Worm (Caenorhabditis elegans) whole organism, young adult: ENCODE measurements around the gene K09B3.1.

ENCODE experiments used
- F10E7.11 ChIP-seq: sonication (generic microtip); optimal IDR thresholded peaks from 2 replicates; lab custom pipeline; 2017; ENCODE audit warnings: mild to moderate bottlenecking, missing genetic modification characterization, moderate library complexity, missing compliant biosample characterization
- F23B12.7 ChIP-seq: sonication (generic microtip); optimal IDR thresholded peaks from 2 replicates; lab custom pipeline; 2017; ENCODE audit warnings: missing genetic modification characterization, mild to moderate bottlenecking, missing compliant biosample characterization, antibody characterized with exemption, moderate library complexity; ENCODE audit not compliant: insufficient read depth
- aptf-3 ChIP-seq: fragments of 200-800 bp; sonication (Bioruptor generic); IDR thresholded peaks from 2 replicates; pipeline ENCODE4 v1.3.6; 2022; ENCODE audit warnings: missing genetic modification characterization, missing compliant biosample characterization
- attf-5 ChIP-seq: fragments of 200-800 bp; sonication (Bioruptor generic); optimal IDR thresholded peaks from 2 replicates; lab custom pipeline; 2018; ENCODE audit warnings: mild to moderate bottlenecking, missing genetic modification characterization, missing compliant biosample characterization
- ceh-91 ChIP-seq: fragments of 200-800 bp; sonication (Bioruptor generic); IDR thresholded peaks from 2 replicates; pipeline ENCODE4 v1.3.6; 2022; ENCODE audit warnings: missing genetic modification reagents, missing genetic modification characterization, missing compliant biosample characterization
- chd-7 ChIP-seq: sonication (generic microtip); optimal IDR thresholded peaks from 2 replicates; lab custom pipeline; 2016; ENCODE audit warnings: mild to moderate bottlenecking, missing genetic modification characterization, moderate library complexity, missing compliant biosample characterization
- die-1 ChIP-seq: sonication (generic microtip); optimal IDR thresholded peaks from 2 replicates; lab custom pipeline; 2016; ENCODE audit warnings: missing genotype, mild to moderate bottlenecking, missing genetic modification characterization, missing compliant biosample characterization
- ets-4 ChIP-seq: fragments of 200-800 bp; sonication (Bioruptor generic); optimal IDR thresholded peaks from 2 replicates; lab custom pipeline; 2018; ENCODE audit warnings: mild to moderate bottlenecking, missing genetic modification characterization, missing compliant biosample characterization
- hmg-1.2 ChIP-seq: fragments of 200-800 bp; sonication (Bioruptor generic); IDR thresholded peaks from 2 replicates; pipeline ENCODE4 v1.3.6; 2022; ENCODE audit warnings: missing genetic modification reagents, missing genetic modification characterization, missing compliant biosample characterization
- hrde-1 ChIP-seq: sonication (generic microtip); optimal IDR thresholded peaks from 2 replicates; lab custom pipeline; 2016; ENCODE audit warnings: missing genetic modification characterization, mild to moderate bottlenecking, missing compliant biosample characterization, moderate library complexity, missing genotype, missing genetic modification reagents, borderline replicate concordance
- lin-54 ChIP-seq: fragments of 200-800 bp; sonication (Bioruptor generic); optimal IDR thresholded peaks from 2 replicates; lab custom pipeline; 2018; ENCODE audit warnings: mild to moderate bottlenecking, missing genetic modification characterization, missing compliant biosample characterization
- lsl-1 ChIP-seq: fragments of 200-800 bp; sonication (Bioruptor generic); optimal IDR thresholded peaks from 2 replicates; lab custom pipeline; 2018; ENCODE audit warnings: mild to moderate bottlenecking, missing genetic modification characterization, moderate library complexity, missing compliant biosample characterization
- rcor-1 ChIP-seq: fragments of 200-800 bp; sonication (Bioruptor generic); IDR thresholded peaks from 2 replicates; pipeline ENCODE4 v1.3.6; 2022; ENCODE audit warnings: missing genetic modification reagents, missing genetic modification characterization, missing compliant biosample characterization

K09B3.1 gene

ce11 chrIV:3844584-3844983 lies 50.0 kb downstream of the K09B3.1 start:
- TF ChIP-seq die-1 (no peak), F10E7.11 (tag; lab: Kevin White, UChicago) (no peak), F23B12.7 (tag; lab: Kevin White, UChicago) (no peak), attf-5 (GFP tag; lab: Kevin White, UChicago) (no peak), lsl-1 (GFP tag; lab: Kevin White, UChicago) (no peak), aptf-3 (GFP tag; lab: Robert Waterston, UW) (no peak), rcor-1 (GFP tag; lab: Robert Waterston, UW) (no peak), hrde-1 (tag; lab: Kevin White, UChicago) (no peak), chd-7 (no peak), hmg-1.2 (GFP tag; lab: Robert Waterston, UW) (no peak), lin-54 (GFP tag; lab: Kevin White, UChicago) (no peak), ceh-91 (no peak), ets-4 (GFP tag; lab: Kevin White, UChicago) (no peak)
- TF ChIP-seq, all 124 proteins: peak for 0
